Worm (Caenorhabditis elegans): ENCODE measurements around the gene F58F12.3.

DNA sequence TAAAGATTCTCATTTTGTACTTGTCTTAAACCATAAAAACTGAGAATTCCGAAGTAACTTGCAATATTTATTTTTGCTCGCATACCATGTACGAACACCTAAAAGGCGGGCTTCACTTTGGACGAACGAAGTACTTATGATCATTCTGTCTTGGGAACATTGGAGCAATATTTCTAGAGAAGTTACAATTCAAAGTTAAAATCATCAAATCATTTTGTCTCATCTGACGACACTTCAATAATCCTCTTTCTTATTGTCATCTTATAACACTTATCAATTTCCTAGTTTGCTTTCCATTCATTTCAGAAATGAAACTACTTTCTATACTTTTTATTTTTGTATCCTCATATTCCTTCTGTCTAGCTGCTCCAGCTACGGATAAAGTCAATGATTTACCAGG lies 24.4 kb downstream of the F58F12.3 start, which contains the start of gene ctsa-4.1:
- TF ChIP-seq ZK546.5 (tag; optimal IDR thresholded peaks at IDR 0.05) (no peak), pha-4 (GFP tag; IDR thresholded peaks at IDR 0.05) (no peak), pha-4 (tag; optimal IDR thresholded peaks at IDR 0.05) (no peak), F26F4.8 (GFP tag; conservative IDR thresholded peaks at IDR 0.05) (no peak), skn-1 (tag; optimal IDR thresholded peaks at IDR 0.05) (no peak), php-3 (GFP tag; IDR thresholded peaks at IDR 0.05) (no peak), saeg-2 (GFP tag; IDR thresholded peaks at IDR 0.05) (no peak), hif-1 (tag; optimal IDR thresholded peaks at IDR 0.05) (no peak)
